Fruit fly (Drosophila melanogaster) whole organism, embryonic: ENCODE results near the gene CG3348.
A peak's percentile ranks its signal among the peaks of the same experiment; 100 is the strongest.

ENCODE experiments used
- Atf3 ChIP-seq: fragments of 200-800 bp; sonication (Bioruptor generic); optimal IDR thresholded peaks from 3 replicates; lab custom pipeline; 2016; ENCODE audit warnings: missing biosample characterization, missing genetic modification characterization
- C15 ChIP-seq: fragments of 200-800 bp; sonication (Bioruptor generic); IDR thresholded peaks from 3 replicates; pipeline ENCODE4 v1.3.6; 2022; ENCODE audit warnings: missing biosample characterization, missing genetic modification characterization
- CG10366 ChIP-seq: fragments of 200-800 bp; sonication (Bioruptor generic); IDR thresholded peaks from 2 replicates; pipeline ENCODE4 v1.3.6; 2022; ENCODE audit warnings: missing biosample characterization, missing genetic modification characterization
- CG12299 ChIP-seq: fragments of 200-800 bp; sonication (Bioruptor generic); optimal IDR thresholded peaks from 2 replicates; lab custom pipeline; 2018; ENCODE audit warnings: missing biosample characterization, mild to moderate bottlenecking, missing genetic modification characterization
- CG14441 ChIP-seq: fragments of 200-800 bp; sonication (Bioruptor generic); IDR thresholded peaks from 2 replicates; pipeline ENCODE4 v1.3.6; 2022; ENCODE audit warnings: missing biosample characterization, missing genetic modification characterization
- CG1647 ChIP-seq: fragments of 200-800 bp; sonication (Bioruptor generic); optimal IDR thresholded peaks from 3 replicates; lab custom pipeline; 2016; ENCODE audit warnings: missing biosample characterization, missing genetic modification characterization
- CG17912 ChIP-seq: fragments of 200-800 bp; sonication (Bioruptor generic); optimal IDR thresholded peaks from 2 replicates; lab custom pipeline; 2018; ENCODE audit warnings: missing biosample characterization, mild to moderate bottlenecking, missing genetic modification characterization
- CG18011 ChIP-seq: fragments of 200-800 bp; sonication (Bioruptor generic); optimal IDR thresholded peaks from 2 replicates; lab custom pipeline; 2017; ENCODE audit warnings: missing biosample characterization, missing genetic modification characterization, mild to moderate bottlenecking, moderate library complexity, missing genotype
- CG2199 ChIP-seq: fragments of 200-800 bp; sonication (Bioruptor generic); IDR thresholded peaks from 3 replicates; pipeline ENCODE4 v1.3.6; 2022; ENCODE audit warnings: missing biosample characterization, missing genetic modification characterization
- CG2875 ChIP-seq: fragments of 200-800 bp; sonication (Bioruptor generic); optimal IDR thresholded peaks from 2 replicates; lab custom pipeline; 2017; ENCODE audit warnings: missing biosample characterization, mild to moderate bottlenecking, missing genetic modification characterization, missing genetic modification reagents
- CG31388 ChIP-seq: fragments of 200-800 bp; sonication (Bioruptor generic); optimal IDR thresholded peaks from 2 replicates; lab custom pipeline; 2016; ENCODE audit warnings: missing biosample characterization, missing genetic modification characterization
- CG32772 ChIP-seq: fragments of 200-800 bp; sonication (Bioruptor generic); IDR thresholded peaks from 2 replicates; pipeline ENCODE4 v1.3.6; 2022; ENCODE audit warnings: missing biosample characterization, missing genetic modification characterization
- CG4730 ChIP-seq: fragments of 200-800 bp; sonication (Bioruptor generic); IDR thresholded peaks from 2 replicates; pipeline ENCODE4 v1.3.6; 2022; ENCODE audit warnings: missing biosample characterization, missing genetic modification characterization
- CG5245 ChIP-seq: fragments of 200-800 bp; sonication (Bioruptor generic); optimal IDR thresholded peaks from 3 replicates; lab custom pipeline; 2016; ENCODE audit warnings: missing biosample characterization, missing genetic modification characterization
- CG6175 ChIP-seq: fragments of 200-800 bp; sonication (Bioruptor generic); IDR thresholded peaks from 3 replicates; pipeline ENCODE4 v1.3.6; 2022; ENCODE audit warnings: missing biosample characterization, missing genetic modification characterization
- CG6254 ChIP-seq: fragments of 200-800 bp; sonication (Bioruptor generic); optimal IDR thresholded peaks from 3 replicates; lab custom pipeline; 2017; ENCODE audit warnings: mild to moderate bottlenecking, missing biosample characterization, missing genetic modification reagents, missing genetic modification characterization
- CG9437 ChIP-seq: fragments of 200-800 bp; sonication (Bioruptor generic); optimal IDR thresholded peaks from 2 replicates; lab custom pipeline; 2018; ENCODE audit warnings: missing biosample characterization, mild to moderate bottlenecking, missing genetic modification characterization
- Deaf1 ChIP-seq: fragments of 200-800 bp; optimal IDR thresholded peaks from 3 replicates; lab custom pipeline; 2019; ENCODE audit warnings: missing biosample characterization, mild to moderate bottlenecking, missing genetic modification characterization, moderate library complexity
- NC2α ChIP-seq: fragments of 200-800 bp; sonication (Bioruptor generic); optimal IDR thresholded peaks from 2 replicates; lab custom pipeline; 2016; ENCODE audit warnings: missing biosample characterization, missing genetic modification characterization
- Nf-YA ChIP-seq: fragments of 200-800 bp; sonication (Bioruptor generic); IDR thresholded peaks from 2 replicates; pipeline ENCODE4 v1.3.6; 2022; ENCODE audit warnings: missing biosample characterization, missing genetic modification characterization
- Oli ChIP-seq: fragments of 200-800 bp; sonication (Bioruptor generic); optimal IDR thresholded peaks from 2 replicates; lab custom pipeline; 2018; ENCODE audit warnings: missing biosample characterization, mild to moderate bottlenecking, missing genetic modification characterization, moderate library complexity
- Stat92E ChIP-seq, 3 experiments: fragments of >200 bp in 2 of 3; fragments of 200-800 bp in 1 of 3; sonication (Bioruptor generic) in 1 of 3; optimal IDR thresholded peaks; 2 replicates each; lab custom pipeline; 2017 to 2019; ENCODE audit warnings: missing biosample characterization in 3 of 3, missing genetic modification characterization in 3 of 3, mild to moderate bottlenecking in 1 of 3, moderate library complexity in 1 of 3
- ac ChIP-seq: fragments of 200-800 bp; sonication (Bioruptor generic); optimal IDR thresholded peaks from 3 replicates; lab custom pipeline; 2017; ENCODE audit warnings: missing biosample characterization, mild to moderate bottlenecking, missing genetic modification characterization
- ato ChIP-seq: fragments of 200-800 bp; sonication (Bioruptor generic); IDR thresholded peaks from 2 replicates; pipeline ENCODE4 v1.3.6; 2022; ENCODE audit warnings: missing biosample characterization, missing genetic modification characterization; ENCODE audit not compliant: partially characterized antibody
- bigmax ChIP-seq: fragments of 200-800 bp; sonication (Bioruptor generic); optimal IDR thresholded peaks from 2 replicates; lab custom pipeline; 2018; ENCODE audit warnings: missing biosample characterization, mild to moderate bottlenecking, missing genetic modification characterization
- ci ChIP-seq: fragments of 200-800 bp; sonication (Bioruptor generic); IDR thresholded peaks from 3 replicates; pipeline ENCODE4 v1.3.6; 2022; ENCODE audit warnings: missing biosample characterization, missing genetic modification characterization
- da ChIP-seq: fragments of 200-800 bp; sonication (Bioruptor generic); optimal IDR thresholded peaks from 2 replicates; lab custom pipeline; 2016; ENCODE audit warnings: missing biosample characterization, missing genetic modification characterization
- dati ChIP-seq: fragments of 200-800 bp; sonication (Bioruptor generic); IDR thresholded peaks from 2 replicates; pipeline ENCODE4 v1.3.6; 2022; ENCODE audit warnings: missing biosample characterization, missing genetic modification characterization
- disco-r ChIP-seq: fragments of 200-800 bp; sonication (Bioruptor generic); optimal IDR thresholded peaks from 2 replicates; lab custom pipeline; 2016; ENCODE audit warnings: missing biosample characterization, missing genetic modification characterization
- dmrt99B ChIP-seq: fragments of 200-800 bp; sonication (Bioruptor generic); optimal IDR thresholded peaks from 2 replicates; lab custom pipeline; 2018; ENCODE audit warnings: missing biosample characterization, mild to moderate bottlenecking, missing genetic modification characterization, moderate library complexity
- en ChIP-seq: fragments of 200-800 bp; sonication (Bioruptor generic); optimal IDR thresholded peaks from 2 replicates; lab custom pipeline; 2016; ENCODE audit warnings: missing biosample characterization, missing genetic modification characterization
- fd64A ChIP-seq: fragments of 200-800 bp; sonication (Bioruptor generic); optimal IDR thresholded peaks from 3 replicates; lab custom pipeline; 2018; ENCODE audit warnings: missing biosample characterization, mild to moderate bottlenecking, missing genetic modification characterization
- h ChIP-seq: fragments of >200 bp; optimal IDR thresholded peaks from 2 replicates; lab custom pipeline; 2017
- hkb ChIP-seq, 2 experiments: fragments of 200-800 bp in 1 of 2; fragments of >200 bp in 1 of 2; sonication (Bioruptor generic) in 1 of 2; IDR thresholded peaks in 1 of 2; optimal IDR thresholded peaks in 1 of 2; 2 replicates each; pipeline versions ENCODE4 v1.3.6 to Lab custom; 2017 to 2022; ENCODE audit warnings: missing biosample characterization in 1 of 2, missing genetic modification characterization in 1 of 2
- lab ChIP-seq: fragments of 200-800 bp; sonication (Bioruptor generic); optimal IDR thresholded peaks from 3 replicates; lab custom pipeline; 2017; ENCODE audit warnings: missing biosample characterization, missing genetic modification characterization, mild to moderate bottlenecking, moderate library complexity, missing genetic modification reagents
- lov ChIP-seq, 2 experiments: fragments of 200-800 bp in 1 of 2; fragments of >200 bp in 1 of 2; sonication (Bioruptor generic) in 1 of 2; IDR thresholded peaks in 1 of 2; optimal IDR thresholded peaks in 1 of 2; 2 replicates in 1 of 2; 3 replicates in 1 of 2; pipeline versions ENCODE4 v1.3.6 to Lab custom; 2017 to 2022; ENCODE audit warnings: missing biosample characterization in 1 of 2, missing genetic modification characterization in 1 of 2
- nau ChIP-seq: fragments of 200-800 bp; sonication (Bioruptor generic); optimal IDR thresholded peaks from 3 replicates; lab custom pipeline; 2017; ENCODE audit warnings: missing biosample characterization, mild to moderate bottlenecking, missing genetic modification characterization, missing genetic modification reagents
- nerfin-2 ChIP-seq: fragments of 200-800 bp; sonication (Bioruptor generic); IDR thresholded peaks from 2 replicates; pipeline ENCODE4 v1.3.6; 2022; ENCODE audit warnings: missing biosample characterization, missing genetic modification characterization; ENCODE audit not compliant: partially characterized antibody
- nmo ChIP-seq: fragments of 200-800 bp; sonication (Bioruptor generic); optimal IDR thresholded peaks from 2 replicates; lab custom pipeline; 2018; ENCODE audit warnings: missing biosample characterization, mild to moderate bottlenecking, missing genetic modification characterization, moderate library complexity
- pzg ChIP-seq: fragments of 200-800 bp; sonication (Bioruptor generic); optimal IDR thresholded peaks from 3 replicates; lab custom pipeline; 2018; ENCODE audit warnings: missing biosample characterization, mild to moderate bottlenecking, missing genetic modification characterization, moderate library complexity
- sc ChIP-seq, 3 experiments: fragments of >200 bp in 2 of 3; fragments of 200-800 bp in 1 of 3; sonication (Bioruptor generic) in 1 of 3; optimal IDR thresholded peaks; 2 replicates in 2 of 3; 3 replicates in 1 of 3; lab custom pipeline; 2017; ENCODE audit warnings: mild to moderate bottlenecking in 1 of 3, missing biosample characterization in 1 of 3, missing genetic modification characterization in 1 of 3, missing genetic modification reagents in 1 of 3
- slp2 ChIP-seq: fragments of 200-800 bp; sonication (Bioruptor generic); optimal IDR thresholded peaks from 2 replicates; lab custom pipeline; 2016; ENCODE audit warnings: missing biosample characterization, missing genetic modification characterization
- sqz ChIP-seq: fragments of 200-800 bp; sonication (Bioruptor generic); optimal IDR thresholded peaks from 3 replicates; lab custom pipeline; 2018; ENCODE audit warnings: missing biosample characterization, mild to moderate bottlenecking, missing genetic modification characterization
- tll ChIP-seq, 2 experiments: fragments of 200-800 bp in 1 of 2; fragments of >200 bp in 1 of 2; sonication (Bioruptor generic) in 1 of 2; optimal IDR thresholded peaks; 2 replicates each; lab custom pipeline; 2017 to 2019; ENCODE audit warnings: missing biosample characterization in 2 of 2, missing genetic modification characterization in 2 of 2, mild to moderate bottlenecking in 1 of 2, moderate library complexity in 1 of 2
- tup ChIP-seq: fragments of 200-800 bp; sonication (Bioruptor generic); optimal IDR thresholded peaks from 2 replicates; lab custom pipeline; 2016; ENCODE audit warnings: missing biosample characterization, mild to moderate bottlenecking, missing genetic modification characterization, moderate library complexity
- unpg ChIP-seq: fragments of 200-800 bp; sonication (Bioruptor generic); optimal IDR thresholded peaks from 3 replicates; lab custom pipeline; 2018; ENCODE audit warnings: missing biosample characterization, mild to moderate bottlenecking, missing genetic modification characterization, moderate library complexity

The CG3348 gene

dm6 chr3R:27288202-27289135, 3.5 kb downstream of the CG3348 start, which contains the start of the genes bigmax and Hmu (continued):
- TF ChIP-seq tll (GFP tag; optimal IDR thresholded peaks at IDR 0.05; lab: Kevin White, UChicago) = peak; percentile 86 to 90
- TF ChIP-seq slp2 (GFP tag; lab: Kevin White, UChicago) = peak; percentile 73
- peak; percentile 62 for TF ChIP-seq nau (GFP tag; lab: Kevin White, UChicago)
- TF ChIP-seq dati = peak; percentile 49; the same call in 1 of the 2 replicates
- TF ChIP-seq ac (GFP tag; lab: Kevin White, UChicago) = no peak
- TF ChIP-seq lab (GFP tag; lab: Kevin White, UChicago) = peak; percentile 89
- TF ChIP-seq Deaf1 = peak; percentile 54
- no peak for TF ChIP-seq CG2199 (GFP tag; lab: Robert Waterston, UW)
- peak; percentile 96 for TF ChIP-seq pzg
- TF ChIP-seq ci = peak; percentile 92
- peak; percentile 83 for TF ChIP-seq CG10366 (GFP tag; lab: Robert Waterston, UW)
- TF ChIP-seq h (lab: Kevin White, UChicago) = no peak
- TF ChIP-seq ato (GFP tag; lab: Robert Waterston, UW) = peak; percentile 51; the same call in 1 of the 2 replicates
- TF ChIP-seq CG17912 = peak; percentile 45
- TF ChIP-seq Nf-YA = peak; percentile 45; the same call in 1 of the 2 replicates
- peak; percentile 58; the same call in 1 of the 3 replicates for TF ChIP-seq C15 (GFP tag; lab: Robert Waterston, UW)
- peak; percentile 61 for TF ChIP-seq disco-r (GFP tag; lab: Kevin White, UChicago)
- TF ChIP-seq CG14441 = peak; percentile 91
- TF ChIP-seq CG2875 = no peak
- TF ChIP-seq CG4730 = peak; percentile 72
- peak; percentile 94 for TF ChIP-seq nmo (GFP tag; lab: Kevin White, UChicago)
- TF ChIP-seq hkb (optimal IDR thresholded peaks at IDR 0.05; lab: Kevin White, UChicago) = no peak
- peak; percentile 83 for TF ChIP-seq hkb (GFP tag; IDR thresholded peaks at IDR 0.05; lab: Robert Waterston, UW)
- peak; percentile 80 for TF ChIP-seq CG32772
- TF ChIP-seq fd64A (GFP tag; lab: Kevin White, UChicago) = no peak
- TF ChIP-seq CG1647 (GFP tag; lab: Kevin White, UChicago) = peak; percentile 86
- peak; percentile 54 for TF ChIP-seq CG18011 (GFP tag; lab: Kevin White, UChicago)
- TF ChIP-seq nerfin-2 = peak; percentile 76
- no peak for TF ChIP-seq bigmax (GFP tag; lab: Kevin White, UChicago)
- peak; percentile 27 for TF ChIP-seq CG12299
- TF ChIP-seq da (GFP tag; lab: Kevin White, UChicago) = peak; percentile 56
- no peak for TF ChIP-seq CG6254 (GFP tag; lab: Kevin White, UChicago)
- peak; percentile 98 for TF ChIP-seq CG9437 (GFP tag; lab: Kevin White, UChicago)
- peak; percentile 83 for TF ChIP-seq sqz (GFP tag; lab: Kevin White, UChicago)
- TF ChIP-seq Atf3 = peak; percentile 67
- peak; percentile 53 for TF ChIP-seq CG5245 (GFP tag; lab: Kevin White, UChicago)
- TF ChIP-seq lov (optimal IDR thresholded peaks at IDR 0.05; lab: Kevin White, UChicago) = no peak
- TF ChIP-seq lov (GFP tag; IDR thresholded peaks at IDR 0.05; lab: Robert Waterston, UW) = no peak
- peak; percentile 68 for TF ChIP-seq Oli (tag; lab: Kevin White, UChicago)
- TF ChIP-seq en (GFP tag; lab: Kevin White, UChicago) = peak; percentile 68
- TF ChIP-seq NC2α (GFP tag; lab: Kevin White, UChicago) = peak; percentile 41
- TF ChIP-seq unpg (GFP tag; lab: Kevin White, UChicago) = peak; percentile 82
- TF ChIP-seq tup (GFP tag; lab: Kevin White, UChicago) = peak; percentile 16
- TF ChIP-seq dmrt99B (tag; lab: Kevin White, UChicago) = peak; percentile 66
- peak in 1 of 3 experiments; percentile 68 for TF ChIP-seq Stat92E (GFP tag; optimal IDR thresholded peaks at IDR 0.05; lab: Kevin White, UChicago)
- peak; percentile 69 for TF ChIP-seq CG31388 (GFP tag; lab: Kevin White, UChicago)
- TF ChIP-seq sc (optimal IDR thresholded peaks at IDR 0.05; lab: Kevin White, UChicago) = no peak
- TF ChIP-seq sc (GFP tag; optimal IDR thresholded peaks at IDR 0.05; lab: Kevin White, UChicago) = peak; percentile 3
- TF ChIP-seq CG6175 = peak; percentile 64; the same call in 1 of the 3 replicates
